Worm (Caenorhabditis elegans): Measurements from ENCODE around the gene acdh-10.
A peak's percentile ranks its signal among the peaks of the same experiment; 100 is the strongest.

Gene acdh-10

ce11 chrX:17214803-17215202 is at the start of gene acdh-10:
acdh-10 (minus strand) TSS chrX:17214903.
- TF ChIP-seq dao-5 (tag; optimal IDR thresholded peaks at IDR 0.05) = no peak
- no peak for TF ChIP-seq him-1 (tag; optimal IDR thresholded peaks at IDR 0.05)
- TF ChIP-seq W03F9.2 (tag; optimal IDR thresholded peaks at IDR 0.05) = no peak

- TF ChIP-seq him-1 (tag; optimal IDR thresholded peaks at IDR 0.05) (no peak), dao-5 (tag; optimal IDR thresholded peaks at IDR 0.05) (no peak), W03F9.2 (tag; optimal IDR thresholded peaks at IDR 0.05) (no peak)
Measured at ce11 chrX:17256769-17257168, 42.1 kb upstream of the acdh-10 start, which contains the start of gene Y40C7B.4. Y40C7B.4 (minus strand) TSS chrX:17256787.

ce11 chrX:17255750-17256149 is 41.0 kb upstream of the acdh-10 start:
- peak; percentile 19 for TF ChIP-seq W03F9.2 (tag; optimal IDR thresholded peaks at IDR 0.05)

- TF ChIP-seq him-1 (tag; optimal IDR thresholded peaks at IDR 0.05) (no peak), dao-5 (tag; optimal IDR thresholded peaks at IDR 0.05) (no peak), W03F9.2 (tag; optimal IDR thresholded peaks at IDR 0.05) (no peak)
Measured at ce11 chrX:17247260-17247659, 32.6 kb upstream of the acdh-10 start.

ce11 chrX:17243053-17243452 is 28.4 kb upstream of the acdh-10 start, which contains the start of gene T25G12.13:
T25G12.13 (plus strand) TSS chrX:17243353.
- TF ChIP-seq him-1 (tag; optimal IDR thresholded peaks at IDR 0.05) (no peak), dao-5 (tag; optimal IDR thresholded peaks at IDR 0.05) (no peak), W03F9.2 (tag; optimal IDR thresholded peaks at IDR 0.05) (no peak)

- TF ChIP-seq dao-5 (tag; optimal IDR thresholded peaks at IDR 0.05) = no peak
- TF ChIP-seq W03F9.2 (tag; optimal IDR thresholded peaks at IDR 0.05) = no peak
- TF ChIP-seq him-1 (tag; optimal IDR thresholded peaks at IDR 0.05) = no peak
Measured at ce11 chrX:17237439-17237838, 22.7 kb upstream of the acdh-10 start, which contains the start of gene T25G12.11. T25G12.11 (minus strand) TSS chrX:17237539.

- TF ChIP-seq dao-5 (tag; optimal IDR thresholded peaks at IDR 0.05) (no peak), him-1 (tag; optimal IDR thresholded peaks at IDR 0.05) (no peak), W03F9.2 (tag; optimal IDR thresholded peaks at IDR 0.05) (no peak)
Measured at ce11 chrX:17235749-17236561, 21.3 kb upstream of the acdh-10 start, which contains the start of gene dhs-30. dhs-30 (minus strand) TSS chrX:17235838.

- TF ChIP-seq W03F9.2 (tag; optimal IDR thresholded peaks at IDR 0.05) = no peak
- no peak for TF ChIP-seq dao-5 (tag; optimal IDR thresholded peaks at IDR 0.05)
- TF ChIP-seq him-1 (tag; optimal IDR thresholded peaks at IDR 0.05) = no peak
Measured at ce11 chrX:17234988-17235387, 20.3 kb upstream of the acdh-10 start.

- TF ChIP-seq W03F9.2 (tag; optimal IDR thresholded peaks at IDR 0.05) (no peak), dao-5 (tag; optimal IDR thresholded peaks at IDR 0.05) (no peak), him-1 (tag; optimal IDR thresholded peaks at IDR 0.05) (no peak)
Measured at ce11 chrX:17231348-17231747, 16.6 kb upstream of the acdh-10 start, which contains the start of gene T25G12.3. T25G12.3 (plus strand) TSS chrX:17231648.

- no peak for TF ChIP-seq W03F9.2 (tag; optimal IDR thresholded peaks at IDR 0.05)
Measured at ce11 chrX:17230108-17230507, 15.4 kb upstream of the acdh-10 start, which contains the start of gene T25G12.6. T25G12.6 (minus strand) TSS chrX:17230208.

ce11 chrX:17227376-17227775 is 12.7 kb upstream of the acdh-10 start:
- no peak for TF ChIP-seq him-1 (tag; optimal IDR thresholded peaks at IDR 0.05)
- TF ChIP-seq W03F9.2 (tag; optimal IDR thresholded peaks at IDR 0.05) = no peak
- TF ChIP-seq dao-5 (tag; optimal IDR thresholded peaks at IDR 0.05) = no peak

- TF ChIP-seq dao-5 (tag; optimal IDR thresholded peaks at IDR 0.05) = no peak
- no peak for TF ChIP-seq W03F9.2 (tag; optimal IDR thresholded peaks at IDR 0.05)
- no peak for TF ChIP-seq him-1 (tag; optimal IDR thresholded peaks at IDR 0.05)
Measured at ce11 chrX:17221873-17222525, 7.3 kb upstream of the acdh-10 start, which contains the start of gene rab-6.2. rab-6.2 (plus strand) TSS chrX:17222475.

ce11 chrX:17217050-17217813 is 2.5 kb upstream of the acdh-10 start, which contains the start of gene acdh-7:
acdh-7 (minus strand) TSS chrX:17217105.
- TF ChIP-seq him-1 (tag; optimal IDR thresholded peaks at IDR 0.05) = no peak
- TF ChIP-seq dao-5 (tag; optimal IDR thresholded peaks at IDR 0.05) = no peak
- TF ChIP-seq W03F9.2 (tag; optimal IDR thresholded peaks at IDR 0.05) = no peak
